Worm (Caenorhabditis elegans) whole organism, young adult: Measurements from ENCODE around the gene ubxn-6.

Experiments used
- K11D2.4 ChIP-seq: fragments of 200-800 bp; sonication (Bioruptor generic); IDR thresholded peaks from 2 replicates; pipeline ENCODE4 v1.3.6; 2022; ENCODE audit warnings: missing genetic modification reagents, missing genetic modification characterization, missing compliant biosample characterization
- K12H6.12 ChIP-seq: fragments of 200-800 bp; sonication (Bioruptor generic); optimal IDR thresholded peaks from 2 replicates; lab custom pipeline; 2018; ENCODE audit warnings: mild to moderate bottlenecking, missing genetic modification characterization, missing compliant biosample characterization
- Y79H2A.3 ChIP-seq: fragments of 200-800 bp; sonication (Bioruptor generic); conservative IDR thresholded peaks from 2 replicates; pipeline ENCODE4 v1.3.6; 2022; ENCODE audit warnings: missing genetic modification reagents, missing genetic modification characterization, missing compliant biosample characterization
- ZK185.1 ChIP-seq: sonication (generic microtip); optimal IDR thresholded peaks from 2 replicates; lab custom pipeline; 2016; ENCODE audit warnings: mild to moderate bottlenecking, missing genetic modification characterization, missing compliant biosample characterization; ENCODE audit not compliant: poor library complexity, severe bottlenecking
- akir-1 ChIP-seq: fragments of 200-800 bp; sonication (Bioruptor generic); optimal IDR thresholded peaks from 2 replicates; lab custom pipeline; 2018; ENCODE audit warnings: mild to moderate bottlenecking, missing genetic modification characterization, moderate library complexity, missing compliant biosample characterization
- ama-1 ChIP-seq, 3 experiments: fragments of 150-350 bp in 1 of 3; sonication (generic microtip) in 2 of 3; optimal IDR thresholded peaks; 2 replicates each; lab custom pipeline; 2014 to 2018; ENCODE audit warnings: missing biosample characterization in 2 of 3, missing genetic modification characterization in 2 of 3, missing genetic modification reagents in 2 of 3
- aptf-3 ChIP-seq: fragments of 200-800 bp; sonication (Bioruptor generic); IDR thresholded peaks from 2 replicates; pipeline ENCODE4 v1.3.6; 2022; ENCODE audit warnings: missing genetic modification characterization, missing compliant biosample characterization
- attf-5 ChIP-seq: fragments of 200-800 bp; sonication (Bioruptor generic); optimal IDR thresholded peaks from 2 replicates; lab custom pipeline; 2018; ENCODE audit warnings: mild to moderate bottlenecking, missing genetic modification characterization, missing compliant biosample characterization
- attf-6 ChIP-seq: fragments of 200-800 bp; sonication (Bioruptor generic); IDR thresholded peaks from 2 replicates; pipeline ENCODE4 v1.3.6; 2022; ENCODE audit warnings: missing genetic modification reagents, missing genetic modification characterization, missing compliant biosample characterization
- bed-2 ChIP-seq: fragments of 200-800 bp; sonication (Bioruptor generic); IDR thresholded peaks from 2 replicates; pipeline ENCODE4 v1.3.6; 2022; ENCODE audit warnings: missing genetic modification reagents, missing genetic modification characterization, missing compliant biosample characterization
- ccch-3 ChIP-seq: fragments of 200-800 bp; sonication (Bioruptor generic); optimal IDR thresholded peaks from 2 replicates; lab custom pipeline; 2018; ENCODE audit warnings: mild to moderate bottlenecking, missing genetic modification characterization, missing compliant biosample characterization
- cebp-2 ChIP-seq: fragments of 200-800 bp; sonication (Bioruptor generic); IDR thresholded peaks from 2 replicates; pipeline ENCODE4 v1.3.6; 2022; ENCODE audit warnings: missing genetic modification characterization, missing compliant biosample characterization
- ceh-40 ChIP-seq: fragments of 200-800 bp; sonication (Bioruptor generic); IDR thresholded peaks from 2 replicates; pipeline ENCODE4 v1.3.6; 2022; ENCODE audit warnings: missing genetic modification characterization, missing compliant biosample characterization
- dox-1 ChIP-seq: fragments of 200-800 bp; sonication (Bioruptor generic); IDR thresholded peaks from 2 replicates; pipeline ENCODE4 v1.3.6; 2022; ENCODE audit warnings: missing genetic modification reagents, missing genetic modification characterization, missing compliant biosample characterization
- efl-1 ChIP-seq: fragments of 150-350 bp; optimal IDR thresholded peaks from 2 replicates; lab custom pipeline; 2014; ENCODE audit warnings: missing biosample characterization, missing genetic modification reagents, missing genetic modification characterization
- ekl-4 ChIP-seq: fragments of 200-800 bp; sonication (Bioruptor generic); IDR thresholded peaks from 2 replicates; pipeline ENCODE4 v1.3.6; 2022; ENCODE audit warnings: missing genetic modification reagents, missing genetic modification characterization, missing compliant biosample characterization
- gei-17 ChIP-seq: fragments of 200-800 bp; sonication (Bioruptor generic); optimal IDR thresholded peaks from 2 replicates; lab custom pipeline; 2018; ENCODE audit warnings: mild to moderate bottlenecking, missing genetic modification characterization, missing compliant biosample characterization
- him-1 ChIP-seq: sonication (generic microtip); optimal IDR thresholded peaks from 2 replicates; lab custom pipeline; 2016; ENCODE audit warnings: missing genotype, missing genetic modification reagents, missing genetic modification characterization, missing compliant biosample characterization
- hlh-12 ChIP-seq: sonication (generic microtip); optimal IDR thresholded peaks from 2 replicates; lab custom pipeline; 2016; ENCODE audit warnings: missing genetic modification characterization, missing compliant biosample characterization
- hmg-1.2 ChIP-seq: fragments of 200-800 bp; sonication (Bioruptor generic); IDR thresholded peaks from 2 replicates; pipeline ENCODE4 v1.3.6; 2022; ENCODE audit warnings: missing genetic modification reagents, missing genetic modification characterization, missing compliant biosample characterization
- let-607 ChIP-seq, 2 experiments: fragments of 200-800 bp in 1 of 2; sonication (Bioruptor generic) in 1 of 2; sonication (generic microtip) in 1 of 2; optimal IDR thresholded peaks; 2 replicates each; lab custom pipeline; 2016 to 2018; ENCODE audit warnings: mild to moderate bottlenecking in 2 of 2, missing compliant biosample characterization in 2 of 2, missing genetic modification characterization in 2 of 2, moderate library complexity in 2 of 2, missing genotype in 1 of 2
- lin-35 ChIP-seq, 3 experiments: fragments of 150-350 bp in 2 of 3; sonication (generic microtip) in 1 of 3; optimal IDR thresholded peaks; 2 replicates each; lab custom pipeline; 2014 to 2018; ENCODE audit warnings: missing biosample characterization in 3 of 3, missing genetic modification characterization in 3 of 3, missing genetic modification reagents in 3 of 3
- lin-40 ChIP-seq: sonication (generic microtip); optimal IDR thresholded peaks from 2 replicates; lab custom pipeline; 2016; ENCODE audit warnings: missing genetic modification characterization, mild to moderate bottlenecking, missing compliant biosample characterization, missing genotype, missing genetic modification reagents
- madf-10 ChIP-seq: sonication (generic microtip); optimal IDR thresholded peaks from 2 replicates; lab custom pipeline; 2016; ENCODE audit warnings: mild to moderate bottlenecking, missing genetic modification characterization, missing compliant biosample characterization
- mcd-1 ChIP-seq: fragments of 200-800 bp; sonication (Bioruptor generic); IDR thresholded peaks from 2 replicates; pipeline ENCODE4 v1.3.6; 2022; ENCODE audit warnings: missing genetic modification reagents, missing genetic modification characterization, missing compliant biosample characterization
- mes-4 ChIP-seq: sonication (generic microtip); optimal IDR thresholded peaks from 2 replicates; lab custom pipeline; 2016; ENCODE audit warnings: missing genotype, missing genetic modification characterization, missing compliant biosample characterization
- nhr-120 ChIP-seq: fragments of 200-800 bp; sonication (Bioruptor generic); IDR thresholded peaks from 2 replicates; pipeline ENCODE4 v1.3.6; 2022; ENCODE audit warnings: missing genetic modification characterization, missing compliant biosample characterization
- nhr-27 ChIP-seq: fragments of 200-800 bp; sonication (Bioruptor generic); optimal IDR thresholded peaks from 2 replicates; lab custom pipeline; 2018; ENCODE audit warnings: mild to moderate bottlenecking, missing genetic modification characterization, moderate library complexity, missing compliant biosample characterization
- pbrm-1 ChIP-seq: fragments of 200-800 bp; sonication (Bioruptor generic); IDR thresholded peaks from 2 replicates; pipeline ENCODE4 v1.3.6; 2022; ENCODE audit warnings: missing genetic modification reagents, missing genetic modification characterization, missing compliant biosample characterization
- pha-4 ChIP-seq: fragments of 150-350 bp; sonication (generic microtip); optimal IDR thresholded peaks from 2 replicates; lab custom pipeline; 2014; ENCODE audit warnings: missing biosample characterization, missing genetic modification reagents, missing genetic modification characterization
- rec-8 ChIP-seq, 2 experiments: sonication (generic microtip); optimal IDR thresholded peaks; 2 replicates each; lab custom pipeline; 2016; ENCODE audit warnings: mild to moderate bottlenecking in 2 of 2, missing genetic modification characterization in 2 of 2, missing genetic modification reagents in 2 of 2, missing genotype in 2 of 2, missing biosample characterization in 1 of 2, missing compliant biosample characterization in 1 of 2, moderate library complexity in 1 of 2
- repo-1 ChIP-seq: sonication (generic microtip); optimal IDR thresholded peaks from 2 replicates; lab custom pipeline; 2017; ENCODE audit warnings: mild to moderate bottlenecking, missing genetic modification characterization, missing compliant biosample characterization
- snpc-3.4 ChIP-seq: sonication (generic microtip); optimal IDR thresholded peaks from 2 replicates; lab custom pipeline; 2017; ENCODE audit warnings: missing genetic modification characterization, mild to moderate bottlenecking, missing compliant biosample characterization, antibody characterized with exemption, moderate library complexity, missing genotype, missing genetic modification reagents
- snpc-4 ChIP-seq, 5 experiments: fragments of 150-350 bp in 1 of 5; sonication (generic microtip) in 4 of 5; optimal IDR thresholded peaks; 2 replicates each; lab custom pipeline; 2014 to 2018; ENCODE audit warnings: missing genetic modification characterization in 5 of 5, missing biosample characterization in 3 of 5, antibody characterized with exemption in 2 of 5, mild to moderate bottlenecking in 2 of 5, missing compliant biosample characterization in 2 of 5, missing genotype in 2 of 5, moderate library complexity in 2 of 5, missing genetic modification reagents in 1 of 5
- ztf-22 ChIP-seq: fragments of 200-800 bp; sonication (Bioruptor generic); optimal IDR thresholded peaks from 2 replicates; lab custom pipeline; 2018; ENCODE audit warnings: mild to moderate bottlenecking, missing genetic modification characterization, moderate library complexity, missing compliant biosample characterization
- ztf-26 ChIP-seq: sonication (generic microtip); optimal IDR thresholded peaks from 2 replicates; lab custom pipeline; 2017; ENCODE audit warnings: missing genetic modification characterization, missing compliant biosample characterization

ubxn-6 gene

DNA sequence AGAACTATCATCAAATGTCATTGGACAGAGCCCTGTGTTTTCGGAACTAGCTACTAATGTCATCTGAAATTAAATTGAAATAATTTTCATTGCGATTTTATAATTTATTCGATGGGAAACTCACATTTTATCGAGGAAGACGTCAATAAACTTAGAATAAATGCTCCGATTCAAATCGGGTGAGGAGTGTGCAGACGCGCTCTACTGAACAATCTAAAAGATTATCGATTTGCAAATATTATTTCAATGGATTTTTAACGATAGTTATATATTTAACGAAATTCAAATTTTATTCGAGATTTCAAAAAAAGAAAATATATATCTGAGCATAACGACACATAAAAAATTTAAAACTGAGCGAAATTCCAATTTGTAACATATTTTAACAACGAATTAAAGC, 10.2 kb downstream of the ubxn-6 start, which contains the start of gene eor-1:
Gene eor-1, minus strand, starts transcription at position 65 of the 400 bp plus-strand sequence.
- TF ChIP-seq K12H6.12 (tag; lab: Kevin White, UChicago) (no peak), lin-40 (peak; percentile 3), mes-4 (no peak), dox-1 (GFP tag; lab: Robert Waterston, UW) (no peak), hlh-12 (tag; lab: Kevin White, UChicago) (no peak), attf-6 (GFP tag; lab: Robert Waterston, UW) (no peak), him-1 (no peak), ama-1 (optimal IDR thresholded peaks at IDR 0.05; lab: Kevin White, UChicago) (no peak), ama-1 (GFP tag; optimal IDR thresholded peaks at IDR 0.05; lab: Kevin White, UChicago) (peak in 1 of 2 experiments; percentile 44), ztf-22 (GFP tag; lab: Kevin White, UChicago) (no peak), mcd-1 (peak; percentile 79), madf-10 (tag; lab: Kevin White, UChicago) (no peak), snpc-4 (GFP tag; optimal IDR thresholded peaks at IDR 0.05; lab: Kevin White, UChicago) (peak; percentile 15), snpc-4 (tag; optimal IDR thresholded peaks at IDR 0.05; lab: Kevin White, UChicago) (peak in 2 of 4 experiments; percentile 6 to 58), snpc-3.4 (tag; lab: Kevin White, UChicago) (peak; percentile 27), K11D2.4 (no peak), ccch-3 (no peak), attf-5 (peak; percentile 40), cebp-2 (no peak), ztf-26 (no peak), lin-35 (GFP tag; optimal IDR thresholded peaks at IDR 0.05; lab: Kevin White, UChicago) (no peak), bed-2 (GFP tag; lab: Robert Waterston, UW) (no peak)

DNA sequence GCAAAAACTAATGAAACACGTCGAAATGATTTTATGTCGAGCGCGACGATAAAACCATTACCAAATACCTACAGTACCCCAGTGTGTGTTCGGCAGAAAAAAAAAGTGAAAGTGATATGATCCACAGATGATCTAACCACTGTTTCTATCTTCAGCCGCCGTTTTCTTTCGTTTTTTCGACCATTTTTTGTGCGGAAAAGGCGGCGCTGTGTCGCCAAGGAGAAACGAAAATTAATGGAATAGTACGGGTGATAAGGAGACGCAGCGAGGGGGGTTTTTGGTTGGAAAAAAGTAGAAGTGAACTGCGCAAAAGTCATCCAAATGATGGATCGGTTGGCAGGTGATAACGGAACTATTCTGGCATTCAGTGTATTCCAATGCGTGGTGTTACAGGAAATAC, 14.2 kb downstream of the ubxn-6 start:
- TF ChIP-seq Y79H2A.3 (GFP tag; lab: Robert Waterston, UW): no peak
- 0 out of 2 replicates have a peak, but pooled peaks have one; percentile 9 for TF ChIP-seq hmg-1.2 (GFP tag; lab: Robert Waterston, UW)
- TF ChIP-seq, all 124 proteins: peak for 1

- no peak for TF ChIP-seq nhr-120 (GFP tag; lab: Robert Waterston, UW)
- TF ChIP-seq rec-8 (tag; optimal IDR thresholded peaks at IDR 0.05; lab: Kevin White, UChicago): no peak
- TF ChIP-seq gei-17 (GFP tag; lab: Kevin White, UChicago): no peak
- no peak for TF ChIP-seq ztf-26
- no peak for TF ChIP-seq let-607 (tag; optimal IDR thresholded peaks at IDR 0.05; lab: Kevin White, UChicago)
- TF ChIP-seq efl-1: no peak
- TF ChIP-seq ekl-4: no peak
- no peak for TF ChIP-seq ZK185.1
- TF ChIP-seq pha-4 (tag; lab: Kevin White, UChicago): no peak
- TF ChIP-seq pbrm-1 (GFP tag; lab: Robert Waterston, UW): no peak
- no peak for TF ChIP-seq aptf-3
- no peak for TF ChIP-seq akir-1 (GFP tag; lab: Kevin White, UChicago)
- no peak for TF ChIP-seq ceh-40 (GFP tag; lab: Robert Waterston, UW)
- TF ChIP-seq ama-1 (optimal IDR thresholded peaks at IDR 0.05; lab: Kevin White, UChicago): no peak
- no peak for TF ChIP-seq ama-1 (GFP tag; optimal IDR thresholded peaks at IDR 0.05; lab: Kevin White, UChicago)
- TF ChIP-seq nhr-27: no peak
- no peak for TF ChIP-seq repo-1 (tag; lab: Kevin White, UChicago)
- TF ChIP-seq lin-40: no peak
- TF ChIP-seq, all 124 proteins: peak for 0
Observed at ce11 chrIV:4789445-4789844, 19.9 kb downstream of the ubxn-6 start, which contains the start of gene R11E3.1. R11E3.1 (plus strand) TSS chrIV:4789745.
